Worm (Caenorhabditis elegans): ENCODE results near the gene rpl-35.

ce11 chrIII:7857142-7857541 is 2.2 kb downstream of the rpl-35 start, which contains the start of gene tag-307:
- TF ChIP-seq lin-13 (GFP tag; optimal IDR thresholded peaks at IDR 0.05) (no peak), skn-1 (tag; optimal IDR thresholded peaks at IDR 0.05) (no peak), lsy-2 (tag; optimal IDR thresholded peaks at IDR 0.05) (no peak), mdl-1 (tag; optimal IDR thresholded peaks at IDR 0.05) (no peak), nhr-6 (tag; optimal IDR thresholded peaks at IDR 0.05) (no peak)

Measured in whole organism, L2 larva.